Worm (Caenorhabditis elegans) whole organism, L2 larva: ENCODE data around the gene lgc-27.

Experiments
- lin-39 ChIP-seq: fragments of 150-350 bp; optimal IDR thresholded peaks from 2 replicates; lab custom pipeline; 2014; ENCODE audit warnings: missing biosample characterization, missing genetic modification reagents, missing genetic modification characterization
- lsy-2 ChIP-seq, 2 experiments: fragments of 150-350 bp in 1 of 2; sonication (generic microtip) in 1 of 2; optimal IDR thresholded peaks; 2 replicates each; lab custom pipeline; 2014 to 2017; ENCODE audit warnings: missing biosample characterization in 2 of 2, missing genetic modification characterization in 2 of 2
- unc-39 ChIP-seq: fragments of 150-350 bp; optimal IDR thresholded peaks from 2 replicates; lab custom pipeline; 2014; ENCODE audit warnings: missing biosample characterization, missing genetic modification characterization

ce11 chrII:4650072-4650471, 1.2 kb downstream of the lgc-27 start:
- TF ChIP-seq unc-39 (tag; lab: Kevin White, UChicago) (no peak), lsy-2 (tag; optimal IDR thresholded peaks at IDR 0.05; lab: Kevin White, UChicago) (no peak), lin-39 (tag; lab: Kevin White, UChicago) (no peak)
